Fruit fly (Drosophila melanogaster) whole organism, pupa: ENCODE results near the gene CG18557.

Source experiments
- CG10348 ChIP-seq: fragments of 200-800 bp; sonication (Bioruptor generic); IDR thresholded peaks from 2 replicates; pipeline ENCODE4 v1.3.6; 2022; ENCODE audit warnings: missing biosample characterization, missing genetic modification characterization
- CG12605 ChIP-seq: fragments of 200-800 bp; sonication (Bioruptor generic); IDR thresholded peaks from 2 replicates; pipeline ENCODE4 v1.3.6; 2022; ENCODE audit warnings: missing biosample characterization, missing genetic modification characterization
- CG13204 ChIP-seq: fragments of 200-800 bp; sonication (Bioruptor generic); optimal IDR thresholded peaks from 2 replicates; lab custom pipeline; 2018; ENCODE audit warnings: missing biosample characterization, mild to moderate bottlenecking, missing genetic modification characterization, moderate library complexity
- CG14655 ChIP-seq: fragments of 200-800 bp; sonication (Bioruptor generic); optimal IDR thresholded peaks from 3 replicates; lab custom pipeline; 2017; ENCODE audit warnings: mild to moderate bottlenecking, missing biosample characterization, missing genetic modification reagents, missing genetic modification characterization
- CG15710 ChIP-seq: fragments of 200-800 bp; sonication (Bioruptor generic); optimal IDR thresholded peaks from 2 replicates; lab custom pipeline; 2018; ENCODE audit warnings: missing biosample characterization, mild to moderate bottlenecking, missing genetic modification characterization, moderate library complexity
- CG17806 ChIP-seq: fragments of 200-800 bp; sonication (Bioruptor generic); optimal IDR thresholded peaks from 2 replicates; lab custom pipeline; 2018; ENCODE audit warnings: missing biosample characterization, mild to moderate bottlenecking, missing genetic modification characterization, moderate library complexity
- CG32121 ChIP-seq: fragments of 200-800 bp; sonication (Bioruptor generic); IDR thresholded peaks from 2 replicates; pipeline ENCODE4 v1.3.6; 2022; ENCODE audit warnings: missing biosample characterization, missing genetic modification characterization
- CG34367 ChIP-seq: fragments of 200-800 bp; sonication (Bioruptor generic); optimal IDR thresholded peaks from 2 replicates; lab custom pipeline; 2018; ENCODE audit warnings: missing biosample characterization, mild to moderate bottlenecking, missing genetic modification characterization
- CG4496 ChIP-seq: fragments of 200-800 bp; sonication (Bioruptor generic); IDR thresholded peaks from 3 replicates; pipeline ENCODE4 v1.3.6; 2022; ENCODE audit warnings: missing biosample characterization, missing genetic modification characterization
- CG8159 ChIP-seq: fragments of 200-800 bp; sonication (Bioruptor generic); optimal IDR thresholded peaks from 3 replicates; lab custom pipeline; 2018; ENCODE audit warnings: missing biosample characterization, mild to moderate bottlenecking, missing genetic modification characterization, moderate library complexity
- CG8301 ChIP-seq: fragments of 200-800 bp; sonication (Bioruptor generic); optimal IDR thresholded peaks from 2 replicates; lab custom pipeline; 2018; ENCODE audit warnings: missing biosample characterization, mild to moderate bottlenecking, missing genetic modification characterization
- CG9948 ChIP-seq: fragments of 200-800 bp; sonication (Bioruptor generic); optimal IDR thresholded peaks from 2 replicates; lab custom pipeline; 2018; ENCODE audit warnings: missing biosample characterization, mild to moderate bottlenecking, missing genetic modification characterization, moderate library complexity
- D1 ChIP-seq: fragments of 200-800 bp; sonication (Bioruptor generic); optimal IDR thresholded peaks from 2 replicates; lab custom pipeline; 2018; ENCODE audit warnings: missing biosample characterization, mild to moderate bottlenecking, missing genetic modification characterization, moderate library complexity
- EcR ChIP-seq: fragments of 200-800 bp; sonication (Bioruptor generic); optimal IDR thresholded peaks from 3 replicates; lab custom pipeline; 2019; ENCODE audit warnings: missing biosample characterization, missing genetic modification characterization, mild to moderate bottlenecking, moderate library complexity, missing genetic modification reagents
- Ets98B ChIP-seq: fragments of 200-800 bp; sonication (Bioruptor generic); IDR thresholded peaks from 2 replicates; pipeline ENCODE4 v1.3.6; 2022; ENCODE audit warnings: missing biosample characterization, missing genetic modification characterization
- Pif1A ChIP-seq: fragments of 200-800 bp; sonication (Bioruptor generic); optimal IDR thresholded peaks from 3 replicates; lab custom pipeline; 2016; ENCODE audit warnings: missing biosample characterization, missing genetic modification characterization
- Pif1B ChIP-seq: fragments of 200-800 bp; sonication (Bioruptor generic); optimal IDR thresholded peaks from 3 replicates; lab custom pipeline; 2016; ENCODE audit warnings: missing biosample characterization, missing genetic modification characterization
- Snoo ChIP-seq: fragments of 200-800 bp; sonication (Bioruptor generic); optimal IDR thresholded peaks from 3 replicates; lab custom pipeline; 2017; ENCODE audit warnings: missing biosample characterization, mild to moderate bottlenecking, missing genetic modification characterization, inconsistent platforms
- fd96Ca ChIP-seq: fragments of 200-800 bp; sonication (Bioruptor generic); IDR thresholded peaks from 3 replicates; pipeline ENCODE4 v1.3.6; 2022; ENCODE audit warnings: missing biosample characterization, missing genetic modification characterization
- gl ChIP-seq: fragments of 200-800 bp; sonication (Bioruptor generic); optimal IDR thresholded peaks from 2 replicates; lab custom pipeline; 2018; ENCODE audit warnings: missing biosample characterization, mild to moderate bottlenecking, missing genetic modification characterization
- rn ChIP-seq: fragments of 200-800 bp; sonication (Bioruptor generic); IDR thresholded peaks from 2 replicates; pipeline ENCODE4 v1.3.6; 2022; ENCODE audit warnings: missing biosample characterization, missing genetic modification characterization

CG18557 gene

DNA sequence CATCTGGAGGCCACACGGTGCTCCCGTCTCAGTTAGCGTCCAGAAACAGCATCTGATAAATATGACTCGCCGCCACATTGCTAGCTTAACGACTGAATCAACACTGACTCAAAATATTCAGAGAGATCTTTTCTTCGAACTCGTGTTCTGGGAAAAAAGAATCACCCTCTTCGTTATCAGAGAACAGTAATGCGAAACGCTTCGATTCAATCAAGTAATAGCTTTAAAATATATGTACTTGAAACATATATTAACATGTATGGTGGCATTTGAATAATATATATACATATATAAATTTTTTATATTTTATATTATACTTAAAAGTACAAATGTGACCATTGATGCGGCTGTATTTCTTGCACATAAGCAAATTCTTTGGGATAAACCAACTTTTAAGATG lies at the start of gene CG18557:
Gene CG18557, minus strand, starts transcription at position 101 of the 400 bp plus-strand sequence.
- TF ChIP-seq fd96Ca (GFP tag; lab: Robert Waterston, UW), result no peak
- no peak for TF ChIP-seq Ets98B (GFP tag; lab: Robert Waterston, UW)
- TF ChIP-seq CG12605 (GFP tag; lab: Robert Waterston, UW), result no peak
- TF ChIP-seq Snoo (tag; lab: Kevin White, UChicago), result no peak
- no peak for TF ChIP-seq CG13204 (GFP tag; lab: Kevin White, UChicago)
- TF ChIP-seq gl, result no peak
- TF ChIP-seq Pif1B, result no peak
- TF ChIP-seq CG15710 (tag; lab: Kevin White, UChicago), result no peak
- no peak for TF ChIP-seq CG4496
- TF ChIP-seq CG10348 (GFP tag; lab: Robert Waterston, UW), result no peak
- TF ChIP-seq Pif1A (GFP tag; lab: Kevin White, UChicago), result no peak
- no peak for TF ChIP-seq CG14655 (GFP tag; lab: Kevin White, UChicago)
- no peak for TF ChIP-seq CG9948 (tag; lab: Kevin White, UChicago)
- no peak for TF ChIP-seq EcR (GFP tag; lab: Kevin White, UChicago)
- no peak for TF ChIP-seq CG17806 (tag; lab: Kevin White, UChicago)
- TF ChIP-seq CG34367 (tag; lab: Kevin White, UChicago), result no peak
- no peak for TF ChIP-seq CG32121 (GFP tag; lab: Robert Waterston, UW)
- TF ChIP-seq rn (GFP tag; lab: Robert Waterston, UW), result no peak

DNA sequence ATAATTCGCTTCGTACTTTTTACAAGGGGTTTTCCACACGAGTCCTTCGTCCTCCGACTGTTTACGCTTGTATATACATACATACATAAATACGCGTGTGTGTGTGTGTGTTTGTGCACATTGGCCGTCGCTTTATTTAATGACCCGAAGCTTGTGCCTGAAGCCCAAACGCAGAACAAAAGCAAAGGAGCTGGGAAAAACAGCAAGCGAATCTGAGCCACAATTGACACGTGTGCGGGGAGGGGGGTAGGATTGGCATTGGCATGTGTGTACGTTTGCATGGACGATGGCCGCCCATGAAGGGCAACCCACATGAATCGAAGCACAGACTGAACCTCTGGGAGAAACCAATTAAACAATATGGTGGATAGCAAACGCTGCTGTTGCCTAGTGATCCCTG lies 48.8 kb upstream of the CG18557 start:
- TF ChIP-seq CG34367 (tag; lab: Kevin White, UChicago), result no peak
- no peak for TF ChIP-seq Ets98B (GFP tag; lab: Robert Waterston, UW)
- no peak for TF ChIP-seq CG8301 (tag; lab: Kevin White, UChicago)

DNA sequence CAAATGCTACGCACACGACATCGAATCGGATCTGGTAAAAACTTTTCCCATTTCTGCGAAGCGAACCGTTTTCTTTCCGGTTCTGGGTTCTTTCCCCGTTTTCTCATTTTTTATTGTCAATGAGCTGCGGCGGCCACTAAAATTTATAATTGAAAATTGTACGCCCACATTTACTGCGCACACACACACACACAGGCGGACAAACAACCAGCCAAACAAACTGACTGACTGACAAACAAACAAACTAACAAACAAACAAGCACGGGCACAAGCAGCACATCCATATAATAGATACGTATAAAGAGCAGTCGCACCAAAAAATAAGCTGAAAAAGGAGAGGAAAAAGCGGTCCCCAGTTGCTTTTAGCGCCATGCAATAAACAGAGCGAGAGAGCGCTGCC lies 45.7 kb upstream of the CG18557 start:
- TF ChIP-seq Pif1A (GFP tag; lab: Kevin White, UChicago) (no peak), CG8159 (tag; lab: Kevin White, UChicago) (no peak), CG12605 (GFP tag; lab: Robert Waterston, UW) (no peak), CG15710 (tag; lab: Kevin White, UChicago) (no peak), Pif1B (no peak), CG34367 (tag; lab: Kevin White, UChicago) (no peak), CG14655 (GFP tag; lab: Kevin White, UChicago) (no peak), D1 (no peak)

dm6 chr2L:2888859-2889443 lies 43.4 kb upstream of the CG18557 start:
- TF ChIP-seq CG12605 (GFP tag; lab: Robert Waterston, UW) (peak; percentile 43; the same call in 1 of the 2 replicates), Ets98B (GFP tag; lab: Robert Waterston, UW) (peak; percentile 11; the same call in 1 of the 2 replicates), CG8159 (tag; lab: Kevin White, UChicago) (no peak), CG34367 (tag; lab: Kevin White, UChicago) (no peak), fd96Ca (GFP tag; lab: Robert Waterston, UW) (peak; percentile 39; the same call in 1 of the 3 replicates), EcR (GFP tag; lab: Kevin White, UChicago) (peak; percentile 88)

- TF ChIP-seq CG32121 (GFP tag; lab: Robert Waterston, UW) (0 out of 2 replicates have a peak, but pooled peaks have one; percentile 8), CG14655 (GFP tag; lab: Kevin White, UChicago) (peak; percentile 4), CG12605 (GFP tag; lab: Robert Waterston, UW) (0 out of 2 replicates have a peak, but pooled peaks have one; percentile 6), CG34367 (tag; lab: Kevin White, UChicago) (no peak), D1 (peak; percentile 49), Pif1B (peak; percentile 6), Ets98B (GFP tag; lab: Robert Waterston, UW) (no peak), CG4496 (0 out of 3 replicates have a peak, but pooled peaks have one; percentile 13)
These were observed 42.4 kb upstream of the CG18557 start for dm6 chr2L:2887760-2888600.

DNA sequence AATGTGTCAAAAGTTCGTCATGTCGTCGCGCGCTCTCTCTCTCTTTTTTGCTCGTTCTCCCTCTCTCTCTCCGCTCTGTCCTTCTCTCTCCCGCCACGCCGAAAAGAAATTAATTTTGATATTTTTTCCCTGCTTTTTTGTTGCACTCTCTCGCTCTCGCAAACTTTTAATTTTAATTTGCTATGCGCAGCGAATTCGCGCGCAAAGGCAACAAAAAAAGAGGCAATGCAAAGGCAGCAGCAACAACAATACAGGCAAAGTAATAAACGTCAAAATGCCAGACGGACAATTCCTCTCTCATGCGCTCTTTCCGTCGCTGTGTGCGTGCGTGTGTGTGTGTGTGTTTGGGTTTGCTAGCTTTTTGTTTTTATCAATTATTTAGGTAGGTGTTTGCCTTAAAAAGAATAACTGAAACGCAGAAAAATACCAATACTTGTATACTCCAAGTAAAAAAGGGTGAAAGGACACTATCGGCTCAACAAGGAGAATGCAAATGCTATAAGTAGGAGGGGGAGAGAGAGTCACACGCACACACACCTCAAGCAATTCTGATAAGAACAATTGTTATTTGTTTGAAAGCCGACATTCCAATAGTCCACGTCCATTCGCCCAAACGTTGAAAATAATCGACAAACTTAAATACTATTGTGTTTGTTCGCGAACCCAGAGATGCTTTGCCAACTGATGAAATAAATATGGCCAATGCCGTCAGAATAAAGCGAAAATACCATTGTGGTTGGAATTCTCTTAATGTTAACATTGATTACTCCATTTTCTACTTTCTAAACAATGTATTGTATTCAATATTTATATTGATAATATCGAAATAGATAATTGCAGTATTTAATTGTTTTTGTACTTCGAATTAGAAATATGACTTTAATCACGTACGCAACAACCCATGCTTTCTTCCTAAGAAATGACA lies 41.3 kb upstream of the CG18557 start:
- TF ChIP-seq CG15710 (tag; lab: Kevin White, UChicago) (peak; percentile 14), CG12605 (GFP tag; lab: Robert Waterston, UW) (peak; percentile 78), Snoo (tag; lab: Kevin White, UChicago) (no peak), CG13204 (GFP tag; lab: Kevin White, UChicago) (peak; percentile 46), Pif1A (GFP tag; lab: Kevin White, UChicago) (no peak), CG17806 (tag; lab: Kevin White, UChicago) (no peak), CG8301 (tag; lab: Kevin White, UChicago) (no peak), CG8159 (tag; lab: Kevin White, UChicago) (peak; percentile 37), rn (GFP tag; lab: Robert Waterston, UW) (no peak), Ets98B (GFP tag; lab: Robert Waterston, UW) (peak; percentile 65; the same call in 1 of the 2 replicates), CG4496 (peak; percentile 59; the same call in 2 of the 3 replicates), D1 (peak; percentile 4), gl (peak; percentile 57), CG9948 (tag; lab: Kevin White, UChicago) (no peak), CG32121 (GFP tag; lab: Robert Waterston, UW) (peak; percentile 32; the same call in 1 of the 2 replicates), CG10348 (GFP tag; lab: Robert Waterston, UW) (no peak), fd96Ca (GFP tag; lab: Robert Waterston, UW) (peak; percentile 51; the same call in 2 of the 3 replicates), CG14655 (GFP tag; lab: Kevin White, UChicago) (peak; percentile 23), EcR (GFP tag; lab: Kevin White, UChicago) (peak; percentile 9), Pif1B (peak; percentile 17), CG34367 (tag; lab: Kevin White, UChicago) (no peak)
